Fruit fly (Drosophila melanogaster): ENCODE measurements around the gene CG10467.
A peak's percentile ranks its signal among the peaks of the same experiment; 100 is the strongest.

Gene CG10467

dm6 chr3L:6110673-6111449 lies 16.3 kb upstream of the CG10467 start:
- TF ChIP-seq CG10631 (GFP tag; optimal IDR thresholded peaks at IDR 0.05) (no peak), Eip93F (GFP tag; optimal IDR thresholded peaks at IDR 0.05) (no peak), CG6276 (GFP tag; optimal IDR thresholded peaks at IDR 0.05) (no peak)

- TF ChIP-seq CG11294 (GFP tag; IDR thresholded peaks at IDR 0.05) (no peak), CG11902 (GFP tag; optimal IDR thresholded peaks at IDR 0.05) (no peak), Smox (GFP tag; optimal IDR thresholded peaks at IDR 0.05) (no peak), CG6854 (GFP tag; optimal IDR thresholded peaks at IDR 0.05) (no peak), CG6808 (GFP tag; optimal IDR thresholded peaks at IDR 0.05) (no peak), spab (GFP tag; optimal IDR thresholded peaks at IDR 0.05) (no peak)
These were observed 13.9 kb upstream of the CG10467 start for dm6 chr3L:6108264-6109060.

dm6 chr3L:6106717-6107116 lies 12.2 kb upstream of the CG10467 start:
- TF ChIP-seq fkh (GFP tag; optimal IDR thresholded peaks at IDR 0.05) = peak; percentile 49
- no peak for TF ChIP-seq CG6163 (GFP tag; IDR thresholded peaks at IDR 0.05)

- TF ChIP-seq Gug (GFP tag; IDR thresholded peaks at IDR 0.05) = no peak
- no peak for TF ChIP-seq CG11294 (GFP tag; IDR thresholded peaks at IDR 0.05)
- TF ChIP-seq Hr4 (GFP tag; optimal IDR thresholded peaks at IDR 0.05) = no peak
These were observed 10.9 kb upstream of the CG10467 start for dm6 chr3L:6105435-6105834.

dm6 chr3L:6104551-6104950 lies 10.0 kb upstream of the CG10467 start:
- TF ChIP-seq dsx (GFP tag; optimal IDR thresholded peaks at IDR 0.05; ENCODE audit: poor library complexity, severe bottlenecking) (no peak), vri (GFP tag; optimal IDR thresholded peaks at IDR 0.05) (no peak), lz (GFP tag; optimal IDR thresholded peaks at IDR 0.05) (no peak), CG8119 (GFP tag; IDR thresholded peaks at IDR 0.05) (no peak), CG6276 (GFP tag; optimal IDR thresholded peaks at IDR 0.05) (no peak), net (GFP tag; optimal IDR thresholded peaks at IDR 0.05) (no peak)

dm6 chr3L:6103658-6104057 lies 9.1 kb upstream of the CG10467 start:
- TF ChIP-seq CG3032 (tag; optimal IDR thresholded peaks at IDR 0.05) (no peak), CG34406 (GFP tag; optimal IDR thresholded peaks at IDR 0.05) (no peak), Sox14 (GFP tag; optimal IDR thresholded peaks at IDR 0.05) (no peak), lz (GFP tag; optimal IDR thresholded peaks at IDR 0.05) (no peak), CG8119 (GFP tag; IDR thresholded peaks at IDR 0.05) (no peak), Ets21C (GFP tag; optimal IDR thresholded peaks at IDR 0.05) (no peak), Hr39 (GFP tag; optimal IDR thresholded peaks at IDR 0.05) (no peak), Met (GFP tag; optimal IDR thresholded peaks at IDR 0.05) (no peak), Blimp-1 (GFP tag; optimal IDR thresholded peaks at IDR 0.05) (no peak), CG15336 (GFP tag; IDR thresholded peaks at IDR 0.05) (no peak), CG6854 (GFP tag; optimal IDR thresholded peaks at IDR 0.05) (no peak), CG6792 (GFP tag; optimal IDR thresholded peaks at IDR 0.05) (no peak), dac (GFP tag; optimal IDR thresholded peaks at IDR 0.05) (no peak), Eip75B (GFP tag; optimal IDR thresholded peaks at IDR 0.05) (no peak), topi (GFP tag; optimal IDR thresholded peaks at IDR 0.05) (no peak), spab (GFP tag; optimal IDR thresholded peaks at IDR 0.05) (no peak)

All from whole organism, prepupa.